Worm (Caenorhabditis elegans): Measurements from ENCODE around the gene col-114.

Gene col-114

ce11 chrIV:7253271-7253670 lies 6.8 kb upstream of the col-114 start (continued):
- no peak for TF ChIP-seq K12H6.12 (tag; optimal IDR thresholded peaks at IDR 0.05)
- no peak for TF ChIP-seq sea-2 (GFP tag; IDR thresholded peaks at IDR 0.05)
- no peak for TF ChIP-seq ztf-6 (GFP tag; IDR thresholded peaks at IDR 0.05)
- no peak for TF ChIP-seq tlf-1 (GFP tag; optimal IDR thresholded peaks at IDR 0.05)
- no peak for TF ChIP-seq ceh-58 (GFP tag; IDR thresholded peaks at IDR 0.05)
- no peak for TF ChIP-seq unc-130 (GFP tag; optimal IDR thresholded peaks at IDR 0.05)
- TF ChIP-seq snpc-1.1 (tag; optimal IDR thresholded peaks at IDR 0.05; ENCODE audit: insufficient read depth) = peak; percentile 91
- no peak for TF ChIP-seq ZK185.1 (tag; optimal IDR thresholded peaks at IDR 0.05; ENCODE audit: poor library complexity, severe bottlenecking)
- no peak for TF ChIP-seq Y53F4B.3 (GFP tag; IDR thresholded peaks at IDR 0.05)
- TF ChIP-seq sptf-2 (GFP tag; optimal IDR thresholded peaks at IDR 0.05) = no peak
- TF ChIP-seq lsl-1 (GFP tag; optimal IDR thresholded peaks at IDR 0.05) = peak; percentile 35
- peak; percentile 85 for TF ChIP-seq hmg-1.2 (GFP tag; IDR thresholded peaks at IDR 0.05)
- TF ChIP-seq egrh-3 (GFP tag; IDR thresholded peaks at IDR 0.05) = no peak
- TF ChIP-seq Y95B8A.8 (GFP tag; IDR thresholded peaks at IDR 0.05) = no peak
- no peak for TF ChIP-seq F22D6.2 (tag; optimal IDR thresholded peaks at IDR 0.05)
- TF ChIP-seq him-1 (tag; optimal IDR thresholded peaks at IDR 0.05) = peak; percentile 76
- no peak for TF ChIP-seq F39B2.1 (GFP tag; IDR thresholded peaks at IDR 0.05)
- TF ChIP-seq snpc-3.4 (tag; optimal IDR thresholded peaks at IDR 0.05) = peak; percentile 64
- no peak for TF ChIP-seq bed-2 (GFP tag; IDR thresholded peaks at IDR 0.05)
- TF ChIP-seq zim-3 (tag; optimal IDR thresholded peaks at IDR 0.05) = no peak
- TF ChIP-seq ekl-4 (GFP tag; IDR thresholded peaks at IDR 0.05) = 0 out of 2 replicates have a peak, but pooled peaks have one; percentile 27
- TF ChIP-seq dox-1 (GFP tag; IDR thresholded peaks at IDR 0.05) = peak; percentile 53; the same call in 1 of the 2 replicates
- TF ChIP-seq xnd-1 (tag; optimal IDR thresholded peaks at IDR 0.05) = no peak
- 0 out of 2 replicates have a peak, but pooled peaks have one; percentile 17 for TF ChIP-seq ceh-91 (GFP tag; IDR thresholded peaks at IDR 0.05)
- no peak for TF ChIP-seq C06A6.2 (GFP tag; conservative IDR thresholded peaks at IDR 0.05)
- no peak for TF ChIP-seq nfyb-1 (GFP tag; IDR thresholded peaks at IDR 0.05)
- TF ChIP-seq ets-4 (GFP tag; optimal IDR thresholded peaks at IDR 0.05) = no peak
- TF ChIP-seq madf-10 (tag; optimal IDR thresholded peaks at IDR 0.05) = no peak
- no peak for TF ChIP-seq F52B5.7 (tag; optimal IDR thresholded peaks at IDR 0.05)
- 0 out of 2 replicates have a peak, but pooled peaks have one; percentile 37 for TF ChIP-seq hsf-1 (GFP tag; IDR thresholded peaks at IDR 0.05)
- TF ChIP-seq ceh-40 (GFP tag; IDR thresholded peaks at IDR 0.05) = no peak
- TF ChIP-seq dpff-1 (tag; optimal IDR thresholded peaks at IDR 0.05) = no peak
- no peak for TF ChIP-seq attf-5 (GFP tag; optimal IDR thresholded peaks at IDR 0.05)
- TF ChIP-seq nfya-1 (tag; optimal IDR thresholded peaks at IDR 0.05; ENCODE audit: borderline replicate concordance, insufficient read depth) = no peak
- no peak for TF ChIP-seq akir-1 (GFP tag; optimal IDR thresholded peaks at IDR 0.05)
- no peak for TF ChIP-seq gei-17 (GFP tag; optimal IDR thresholded peaks at IDR 0.05)
- peak; percentile 62 for TF ChIP-seq F49E8.2 (tag; optimal IDR thresholded peaks at IDR 0.05; ENCODE audit: insufficient read depth)
- TF ChIP-seq rpc-1 (optimal IDR thresholded peaks at IDR 0.05) = no peak
- no peak for TF ChIP-seq rpc-1 (tag; optimal IDR thresholded peaks at IDR 0.05)
- no peak for TF ChIP-seq ztf-28 (GFP tag; IDR thresholded peaks at IDR 0.05)
- TF ChIP-seq atf-7 (tag; optimal IDR thresholded peaks at IDR 0.05) = no peak
- TF ChIP-seq egl-44 (GFP tag; IDR thresholded peaks at IDR 0.05) = no peak
- TF ChIP-seq ztf-26 (tag; optimal IDR thresholded peaks at IDR 0.05) = no peak
- TF ChIP-seq madf-8 (GFP tag; conservative IDR thresholded peaks at IDR 0.05) = 0 out of 2 replicates have a peak, but pooled peaks have one; percentile 28
- no peak for TF ChIP-seq rcor-1 (GFP tag; IDR thresholded peaks at IDR 0.05)
- TF ChIP-seq snpc-1.3 (tag; optimal IDR thresholded peaks at IDR 0.05; ENCODE audit: insufficient read depth) = no peak
- TF ChIP-seq Y79H2A.3 (GFP tag; conservative IDR thresholded peaks at IDR 0.05) = no peak
- no peak for TF ChIP-seq B0261.1 (tag; optimal IDR thresholded peaks at IDR 0.05)
- TF ChIP-seq let-526 (GFP tag; IDR thresholded peaks at IDR 0.05) = no peak

All from whole organism, young adult.